Fruit fly (Drosophila melanogaster): ENCODE data around the gene Meltrin.

Gene Meltrin

dm6 chr3R:14691019-14691777 lies 5.9 kb downstream of the Meltrin start (continued):
- TF ChIP-seq gt (GFP tag; IDR thresholded peaks at IDR 0.05): no peak
- TF ChIP-seq CG15601 (tag; optimal IDR thresholded peaks at IDR 0.05): peak; percentile 17
- no peak for TF ChIP-seq CG31365 (tag; optimal IDR thresholded peaks at IDR 0.05)
- TF ChIP-seq CG2199 (GFP tag; IDR thresholded peaks at IDR 0.05): no peak
- 0 out of 3 replicates have a peak, but pooled peaks have one; percentile 22 for TF ChIP-seq CG3726 (GFP tag; IDR thresholded peaks at IDR 0.05)
- no peak for TF ChIP-seq Vsx1 (GFP tag; optimal IDR thresholded peaks at IDR 0.05)
- TF ChIP-seq Kr (GFP tag; optimal IDR thresholded peaks at IDR 0.05): no peak
- TF ChIP-seq Drgx (GFP tag; IDR thresholded peaks at IDR 0.05): no peak
- TF ChIP-seq tx (GFP tag; optimal IDR thresholded peaks at IDR 0.05): no peak
- peak; percentile 8 for TF ChIP-seq CG2712 (tag; optimal IDR thresholded peaks at IDR 0.05)
- TF ChIP-seq CG11456 (GFP tag; IDR thresholded peaks at IDR 0.05): no peak
- TF ChIP-seq eve (GFP tag; optimal IDR thresholded peaks at IDR 0.05): peak in 1 of 2 experiments; percentile 28
- no peak for TF ChIP-seq usp (GFP tag; optimal IDR thresholded peaks at IDR 0.05)
- no peak for TF ChIP-seq p53 (GFP tag; optimal IDR thresholded peaks at IDR 0.05)
- no peak for TF ChIP-seq CG8089 (GFP tag; optimal IDR thresholded peaks at IDR 0.05)
- no peak for TF ChIP-seq CG3407 (GFP tag; optimal IDR thresholded peaks at IDR 0.05)
- peak; percentile 15 for TF ChIP-seq Oli (tag; optimal IDR thresholded peaks at IDR 0.05)
- TF ChIP-seq sna (GFP tag; IDR thresholded peaks at IDR 0.05; ENCODE audit: partially characterized antibody): no peak
- no peak for TF ChIP-seq CG15269 (tag; optimal IDR thresholded peaks at IDR 0.05)
- TF ChIP-seq hbn (GFP tag; IDR thresholded peaks at IDR 0.05; ENCODE audit: partially characterized antibody): no peak
- TF ChIP-seq CG10654 (GFP tag; optimal IDR thresholded peaks at IDR 0.05): no peak
- no peak for TF ChIP-seq wek (GFP tag; optimal IDR thresholded peaks at IDR 0.05)
- 0 out of 3 replicates have a peak, but pooled peaks have one; percentile 13 for TF ChIP-seq CG17361 (GFP tag; IDR thresholded peaks at IDR 0.05)
- TF ChIP-seq CG2120 (GFP tag; optimal IDR thresholded peaks at IDR 0.05): no peak
- TF ChIP-seq unc-4 (GFP tag; IDR thresholded peaks at IDR 0.05; ENCODE audit: partially characterized antibody): no peak
- no peak for TF ChIP-seq CG34224 (GFP tag; IDR thresholded peaks at IDR 0.05; ENCODE audit: partially characterized antibody)
- TF ChIP-seq fd3F (GFP tag; optimal IDR thresholded peaks at IDR 0.05): no peak
- TF ChIP-seq CG6689 (GFP tag; IDR thresholded peaks at IDR 0.05): no peak
- no peak for TF ChIP-seq CG2889 (GFP tag; IDR thresholded peaks at IDR 0.05)
- peak; percentile 27; the same call in 1 of the 2 replicates for TF ChIP-seq Xrp1 (GFP tag; IDR thresholded peaks at IDR 0.05)
- TF ChIP-seq vfl (GFP tag; optimal IDR thresholded peaks at IDR 0.05): no peak
- TF ChIP-seq sens-2 (GFP tag; IDR thresholded peaks at IDR 0.05): no peak
- no peak for TF ChIP-seq CG17829 (tag; optimal IDR thresholded peaks at IDR 0.05)
- TF ChIP-seq Ets65A (GFP tag): peak; percentile 2
- no peak for TF ChIP-seq lov (optimal IDR thresholded peaks at IDR 0.05)
- TF ChIP-seq lov (GFP tag; IDR thresholded peaks at IDR 0.05): no peak
- TF ChIP-seq jumu (GFP tag; optimal IDR thresholded peaks at IDR 0.05): no peak
- TF ChIP-seq lola (GFP tag; optimal IDR thresholded peaks at IDR 0.05): peak in 1 of 3 experiments; percentile 29
- TF ChIP-seq nau (GFP tag; optimal IDR thresholded peaks at IDR 0.05): no peak
- TF ChIP-seq chm (GFP tag; IDR thresholded peaks at IDR 0.05): no peak
- no peak for TF ChIP-seq sc (optimal IDR thresholded peaks at IDR 0.05)
- TF ChIP-seq sc (GFP tag; optimal IDR thresholded peaks at IDR 0.05): peak; percentile 9
- no peak for TF ChIP-seq run (tag; optimal IDR thresholded peaks at IDR 0.05)
- TF ChIP-seq CG17802 (tag; optimal IDR thresholded peaks at IDR 0.05): no peak
- no peak for TF ChIP-seq mld (GFP tag; IDR thresholded peaks at IDR 0.05; ENCODE audit: partially characterized antibody)
- peak; percentile 0 for TF ChIP-seq Xbp1 (GFP tag; optimal IDR thresholded peaks at IDR 0.05)
- no peak for TF ChIP-seq ac (GFP tag; optimal IDR thresholded peaks at IDR 0.05)
- TF ChIP-seq CG10321 (GFP tag; IDR thresholded peaks at IDR 0.05): no peak
- no peak for TF ChIP-seq Blimp-1 (GFP tag; optimal IDR thresholded peaks at IDR 0.05)
- no peak for TF ChIP-seq Nf-YC (tag; optimal IDR thresholded peaks at IDR 0.05)

Measured in whole organism, embryonic.